Fruit fly (Drosophila melanogaster): ENCODE results near the gene w.

DNA sequence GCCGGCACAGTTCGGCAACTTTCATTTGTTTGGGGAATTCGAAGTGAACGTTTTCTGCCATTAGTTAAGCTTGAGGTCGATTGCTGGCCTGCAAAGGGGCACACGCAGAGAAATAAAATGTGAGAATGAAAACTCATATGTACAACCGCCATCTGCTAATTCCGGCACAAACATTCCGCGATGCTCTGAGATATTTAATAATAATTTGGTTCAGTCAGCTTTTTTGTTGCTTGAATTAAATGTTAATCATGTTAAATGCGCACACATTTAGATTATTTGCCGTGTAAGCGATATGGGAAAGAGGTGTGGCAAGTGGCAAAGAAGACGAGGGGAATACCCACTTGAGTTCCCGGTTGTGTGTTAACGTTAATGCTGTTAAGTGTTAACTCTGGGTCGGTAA, 38.9 kb downstream of the w start:
- TF ChIP-seq EcR (GFP tag; optimal IDR thresholded peaks at IDR 0.05) (no peak), CG8159 (tag; optimal IDR thresholded peaks at IDR 0.05) (no peak), gl (tag; optimal IDR thresholded peaks at IDR 0.05) (no peak), Pif1A (GFP tag; optimal IDR thresholded peaks at IDR 0.05) (no peak), CG32121 (GFP tag; IDR thresholded peaks at IDR 0.05) (no peak)
